Worm (Caenorhabditis elegans): ENCODE results near the gene sdz-33.

DNA sequence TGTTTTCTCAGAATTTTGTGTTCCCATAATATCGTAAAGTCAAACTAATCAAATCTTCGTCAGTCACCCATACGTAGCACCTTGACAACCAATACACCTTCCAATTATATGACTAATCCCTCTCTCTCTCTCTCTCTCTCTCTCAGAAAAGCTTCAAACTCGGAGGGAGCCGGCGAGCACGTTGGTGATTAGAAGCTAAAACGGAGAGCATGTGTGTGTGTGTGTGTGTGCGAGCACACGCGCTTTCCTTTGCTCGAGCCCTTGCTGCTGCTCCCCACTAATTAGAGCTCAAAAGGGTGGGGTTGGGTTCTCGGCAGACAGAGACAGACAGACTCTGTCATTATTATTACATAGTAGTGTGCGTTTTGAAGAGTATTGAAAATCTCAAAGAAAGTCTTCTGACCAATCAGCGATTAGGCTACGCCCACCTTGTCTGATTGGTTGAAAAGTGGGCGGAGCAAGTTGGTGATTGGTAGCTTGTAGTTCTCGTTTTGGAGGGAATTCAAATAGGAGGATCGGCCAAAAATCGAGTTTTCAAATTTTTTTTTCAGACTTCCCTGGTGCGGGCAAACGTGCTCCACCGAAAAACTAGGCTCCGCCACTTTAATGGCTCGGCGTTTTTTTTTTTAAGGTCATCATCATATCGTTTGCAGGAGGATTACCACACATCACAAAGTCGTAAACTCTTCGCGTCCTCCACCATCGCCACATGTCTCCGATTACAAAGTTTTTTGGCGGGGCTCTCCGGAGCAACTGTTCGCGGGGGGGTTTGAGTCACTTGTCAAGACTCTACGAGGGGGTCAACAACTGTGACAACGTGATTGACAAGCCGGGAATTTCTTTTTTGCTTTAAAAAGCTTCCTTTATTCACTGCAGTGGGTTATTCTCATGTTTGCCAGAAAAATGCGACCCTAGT lies 28.0 kb downstream of the sdz-33 start:
- TF ChIP-seq ceh-9 (tag; optimal IDR thresholded peaks at IDR 0.05) (no peak), nhr-43 (tag; optimal IDR thresholded peaks at IDR 0.05; ENCODE audit: poor library complexity, severe bottlenecking) (no peak), nfya-1 (tag; optimal IDR thresholded peaks at IDR 0.05; ENCODE audit: insufficient read depth) (peak; percentile 99), snpc-4 (tag; optimal IDR thresholded peaks at IDR 0.05) (no peak), ztf-4 (tag; optimal IDR thresholded peaks at IDR 0.05) (no peak), jun-1 (tag; optimal IDR thresholded peaks at IDR 0.05) (no peak), fos-1 (tag; optimal IDR thresholded peaks at IDR 0.05) (no peak)
